Fruit fly (Drosophila melanogaster) whole organism, embryonic: ENCODE data around the gene CG1575.

Experiments
- Abd-B ChIP-seq: fragments of 200-800 bp; sonication (Bioruptor generic); optimal IDR thresholded peaks from 2 replicates; lab custom pipeline; 2018; ENCODE audit warnings: missing biosample characterization, mild to moderate bottlenecking, missing genetic modification characterization, moderate library complexity
- Atf6 ChIP-seq: fragments of 200-800 bp; sonication (Bioruptor generic); IDR thresholded peaks from 2 replicates; pipeline ENCODE4 v1.3.6; 2022; ENCODE audit warnings: missing biosample characterization, missing genetic modification characterization
- CG10366 ChIP-seq: fragments of 200-800 bp; sonication (Bioruptor generic); IDR thresholded peaks from 2 replicates; pipeline ENCODE4 v1.3.6; 2022; ENCODE audit warnings: missing biosample characterization, missing genetic modification characterization
- CG11456 ChIP-seq: fragments of 200-800 bp; sonication (Bioruptor generic); IDR thresholded peaks from 3 replicates; pipeline ENCODE4 v1.3.6; 2022; ENCODE audit warnings: missing biosample characterization, missing genetic modification characterization
- CG12219 ChIP-seq: fragments of 200-800 bp; sonication (Bioruptor generic); optimal IDR thresholded peaks from 3 replicates; lab custom pipeline; 2018; ENCODE audit warnings: missing biosample characterization, mild to moderate bottlenecking, missing genetic modification characterization
- CG12659 ChIP-seq: fragments of 200-800 bp; sonication (Bioruptor generic); optimal IDR thresholded peaks from 3 replicates; lab custom pipeline; 2017; ENCODE audit warnings: mild to moderate bottlenecking, missing biosample characterization, missing genetic modification reagents, missing genetic modification characterization
- CG15269 ChIP-seq: fragments of 200-800 bp; sonication (Bioruptor generic); optimal IDR thresholded peaks from 2 replicates; lab custom pipeline; 2018; ENCODE audit warnings: missing biosample characterization, mild to moderate bottlenecking, missing genetic modification characterization, moderate library complexity
- CG1603 ChIP-seq: fragments of 200-800 bp; sonication (Bioruptor generic); optimal IDR thresholded peaks from 2 replicates; lab custom pipeline; 2019; ENCODE audit warnings: missing biosample characterization, mild to moderate bottlenecking, missing genetic modification characterization, moderate library complexity
- CG2202 ChIP-seq: fragments of 200-800 bp; sonication (Bioruptor generic); optimal IDR thresholded peaks from 2 replicates; lab custom pipeline; 2018; ENCODE audit warnings: missing biosample characterization, mild to moderate bottlenecking, missing genetic modification characterization
- CG3281 ChIP-seq: fragments of 200-800 bp; sonication (Bioruptor generic); optimal IDR thresholded peaks from 3 replicates; lab custom pipeline; 2017; ENCODE audit warnings: missing biosample characterization, mild to moderate bottlenecking, missing genetic modification characterization
- CG6813 ChIP-seq: fragments of 200-800 bp; sonication (Bioruptor generic); optimal IDR thresholded peaks from 2 replicates; lab custom pipeline; 2017; ENCODE audit warnings: missing biosample characterization, missing genetic modification characterization, mild to moderate bottlenecking, moderate library complexity, missing genetic modification reagents
- CG7839 ChIP-seq: fragments of 200-800 bp; sonication (Bioruptor generic); optimal IDR thresholded peaks from 3 replicates; lab custom pipeline; 2018; ENCODE audit warnings: missing biosample characterization, mild to moderate bottlenecking, missing genetic modification characterization, moderate library complexity
- CG8388 ChIP-seq: fragments of 200-800 bp; sonication (Bioruptor generic); optimal IDR thresholded peaks from 2 replicates; lab custom pipeline; 2019; ENCODE audit warnings: missing biosample characterization, mild to moderate bottlenecking, missing genetic modification characterization, moderate library complexity
- CG9797 ChIP-seq: fragments of 200-800 bp; sonication (Bioruptor generic); optimal IDR thresholded peaks from 3 replicates; lab custom pipeline; 2018; ENCODE audit warnings: missing biosample characterization, mild to moderate bottlenecking, missing genetic modification characterization
- CG9876 ChIP-seq: fragments of 200-800 bp; sonication (Bioruptor generic); optimal IDR thresholded peaks from 2 replicates; lab custom pipeline; 2016; ENCODE audit warnings: missing biosample characterization, missing genetic modification characterization
- Camta ChIP-seq: fragments of 200-800 bp; sonication (Bioruptor generic); optimal IDR thresholded peaks from 2 replicates; lab custom pipeline; 2016; ENCODE audit warnings: missing biosample characterization, missing genetic modification characterization
- CkIIα-i1 ChIP-seq: fragments of 200-800 bp; sonication (Bioruptor generic); IDR thresholded peaks from 2 replicates; pipeline ENCODE4 v1.3.6; 2022; ENCODE audit warnings: missing biosample characterization, missing genetic modification characterization
- Ets65A ChIP-seq: fragments of 200-800 bp; sonication (Bioruptor generic); peaks from one replicate; lab custom pipeline; 2016; ENCODE audit warnings: missing biosample characterization, missing genetic modification characterization
- Fer3 ChIP-seq: fragments of 200-800 bp; sonication (Bioruptor generic); optimal IDR thresholded peaks from 2 replicates; lab custom pipeline; 2018; ENCODE audit warnings: missing biosample characterization, mild to moderate bottlenecking, missing genetic modification characterization, moderate library complexity
- H15 ChIP-seq: fragments of 200-800 bp; sonication (Bioruptor generic); IDR thresholded peaks from 3 replicates; pipeline ENCODE4 v1.3.6; 2022; ENCODE audit warnings: missing biosample characterization, missing genetic modification characterization
- HLH3B ChIP-seq: fragments of 200-800 bp; sonication (Bioruptor generic); IDR thresholded peaks from 2 replicates; pipeline ENCODE4 v1.3.6; 2022; ENCODE audit warnings: missing biosample characterization, missing genetic modification characterization
- Lpt ChIP-seq: fragments of >200 bp; optimal IDR thresholded peaks from 2 replicates; lab custom pipeline; 2018; ENCODE audit warnings: missing biosample characterization, missing genetic modification characterization
- MBD-R2 ChIP-seq: fragments of 200-800 bp; sonication (Bioruptor generic); IDR thresholded peaks from 2 replicates; pipeline ENCODE4 v1.3.6; 2022; ENCODE audit warnings: missing biosample characterization, missing genetic modification characterization
- Mes4 ChIP-seq: fragments of 200-800 bp; sonication (Bioruptor generic); optimal IDR thresholded peaks from 2 replicates; lab custom pipeline; 2016; ENCODE audit warnings: missing biosample characterization, missing genetic modification characterization
- NFAT ChIP-seq: fragments of 200-800 bp; sonication (Bioruptor generic); IDR thresholded peaks from 2 replicates; pipeline ENCODE4 v1.3.6; 2022; ENCODE audit warnings: missing biosample characterization, missing genetic modification characterization
- Rfx ChIP-seq: fragments of 200-800 bp; sonication (Bioruptor generic); IDR thresholded peaks from 2 replicates; pipeline ENCODE4 v1.3.6; 2022; ENCODE audit warnings: missing biosample characterization, missing genetic modification characterization
- Rx ChIP-seq: fragments of 200-800 bp; sonication (Bioruptor generic); IDR thresholded peaks from 2 replicates; pipeline ENCODE4 v1.3.6; 2022; ENCODE audit warnings: missing biosample characterization, missing genetic modification characterization
- Six4 ChIP-seq: fragments of 200-800 bp; sonication (Bioruptor generic); optimal IDR thresholded peaks from 2 replicates; lab custom pipeline; 2016; ENCODE audit warnings: missing biosample characterization, missing genetic modification characterization
- Sry-δ ChIP-seq: fragments of 200-800 bp; sonication (Bioruptor generic); optimal IDR thresholded peaks from 2 replicates; lab custom pipeline; 2016; ENCODE audit warnings: missing biosample characterization, missing genetic modification characterization
- Stat92E ChIP-seq, 3 experiments: fragments of >200 bp in 2 of 3; fragments of 200-800 bp in 1 of 3; sonication (Bioruptor generic) in 1 of 3; optimal IDR thresholded peaks; 2 replicates each; lab custom pipeline; 2017 to 2019; ENCODE audit warnings: missing biosample characterization in 3 of 3, missing genetic modification characterization in 3 of 3, mild to moderate bottlenecking in 1 of 3, moderate library complexity in 1 of 3
- ab ChIP-seq: fragments of 200-800 bp; sonication (Bioruptor generic); optimal IDR thresholded peaks from 2 replicates; lab custom pipeline; 2016; ENCODE audit warnings: missing biosample characterization, missing genetic modification characterization
- ap ChIP-seq: fragments of 200-800 bp; sonication (Bioruptor generic); IDR thresholded peaks from 2 replicates; pipeline ENCODE4 v1.3.6; 2022; ENCODE audit warnings: missing biosample characterization, missing genetic modification characterization
- ara ChIP-seq: fragments of 200-800 bp; sonication (Bioruptor generic); IDR thresholded peaks from 2 replicates; pipeline ENCODE4 v1.3.6; 2022; ENCODE audit warnings: missing biosample characterization, missing genetic modification characterization
- bsh ChIP-seq, 2 experiments: fragments of 200-800 bp; sonication (Bioruptor generic); optimal IDR thresholded peaks; 2 replicates each; lab custom pipeline; 2017 to 2018; ENCODE audit warnings: mild to moderate bottlenecking in 2 of 2, missing biosample characterization in 2 of 2, missing genetic modification characterization in 2 of 2, moderate library complexity in 1 of 2
- da ChIP-seq: fragments of 200-800 bp; sonication (Bioruptor generic); optimal IDR thresholded peaks from 2 replicates; lab custom pipeline; 2016; ENCODE audit warnings: missing biosample characterization, missing genetic modification characterization
- dysf ChIP-seq: fragments of 200-800 bp; sonication (Bioruptor generic); IDR thresholded peaks from 3 replicates; pipeline ENCODE4 v1.3.6; 2022; ENCODE audit warnings: missing biosample characterization, missing genetic modification characterization
- fd3F ChIP-seq: fragments of 200-800 bp; sonication (Bioruptor generic); optimal IDR thresholded peaks from 2 replicates; lab custom pipeline; 2018; ENCODE audit warnings: missing biosample characterization, mild to moderate bottlenecking, missing genetic modification characterization, moderate library complexity
- gce ChIP-seq: fragments of 200-800 bp; sonication (Bioruptor generic); IDR thresholded peaks from 3 replicates; pipeline ENCODE4 v1.3.6; 2022; ENCODE audit warnings: missing biosample characterization, missing genetic modification characterization
- h ChIP-seq: fragments of >200 bp; optimal IDR thresholded peaks from 2 replicates; lab custom pipeline; 2017
- ham ChIP-seq: fragments of 200-800 bp; sonication (Bioruptor generic); IDR thresholded peaks from 2 replicates; pipeline ENCODE4 v1.3.6; 2022; ENCODE audit warnings: missing biosample characterization, missing genetic modification characterization
- lola ChIP-seq, 3 experiments: fragments of >200 bp in 2 of 3; fragments of 200-800 bp in 1 of 3; sonication (Bioruptor generic) in 1 of 3; optimal IDR thresholded peaks; 2 replicates each; lab custom pipeline; 2017 to 2019; ENCODE audit warnings: missing biosample characterization in 3 of 3, missing genetic modification characterization in 3 of 3, mild to moderate bottlenecking in 1 of 3, moderate library complexity in 1 of 3
- nmo ChIP-seq: fragments of 200-800 bp; sonication (Bioruptor generic); optimal IDR thresholded peaks from 2 replicates; lab custom pipeline; 2018; ENCODE audit warnings: missing biosample characterization, mild to moderate bottlenecking, missing genetic modification characterization, moderate library complexity
- oc ChIP-seq: fragments of 200-800 bp; sonication (Bioruptor generic); optimal IDR thresholded peaks from 2 replicates; lab custom pipeline; 2018; ENCODE audit warnings: missing biosample characterization, mild to moderate bottlenecking, missing genetic modification characterization, moderate library complexity
- peb ChIP-seq: fragments of 200-800 bp; sonication (Bioruptor generic); IDR thresholded peaks from 2 replicates; pipeline ENCODE4 v1.3.6; 2022; ENCODE audit warnings: missing biosample characterization, missing genetic modification characterization
- pho ChIP-seq: fragments of 200-800 bp; sonication (Bioruptor generic); optimal IDR thresholded peaks from 2 replicates; lab custom pipeline; 2016; ENCODE audit warnings: missing biosample characterization, missing genetic modification characterization
- rib ChIP-seq: fragments of 200-800 bp; sonication (Bioruptor generic); IDR thresholded peaks from 2 replicates; pipeline ENCODE4 v1.3.6; 2022; ENCODE audit warnings: missing biosample characterization, missing genetic modification characterization
- sima ChIP-seq: fragments of 200-800 bp; sonication (Bioruptor generic); optimal IDR thresholded peaks from 2 replicates; lab custom pipeline; 2016; ENCODE audit warnings: missing biosample characterization, missing genetic modification characterization
- so ChIP-seq: fragments of 200-800 bp; sonication (Bioruptor generic); IDR thresholded peaks from 3 replicates; pipeline ENCODE4 v1.3.6; 2022; ENCODE audit warnings: missing biosample characterization, missing genetic modification characterization
- stwl ChIP-seq: fragments of 200-800 bp; sonication (Bioruptor generic); optimal IDR thresholded peaks from 3 replicates; lab custom pipeline; 2018; ENCODE audit warnings: missing biosample characterization, mild to moderate bottlenecking, missing genetic modification characterization, moderate library complexity
- tx ChIP-seq: fragments of 200-800 bp; sonication (Bioruptor generic); optimal IDR thresholded peaks from 2 replicates; lab custom pipeline; 2016; ENCODE audit warnings: missing biosample characterization, missing genetic modification characterization
- wdn ChIP-seq: fragments of 200-800 bp; sonication (Bioruptor generic); IDR thresholded peaks from 2 replicates; pipeline ENCODE4 v1.3.6; 2022; ENCODE audit warnings: missing biosample characterization, missing genetic modification characterization

The CG1575 gene

DNA sequence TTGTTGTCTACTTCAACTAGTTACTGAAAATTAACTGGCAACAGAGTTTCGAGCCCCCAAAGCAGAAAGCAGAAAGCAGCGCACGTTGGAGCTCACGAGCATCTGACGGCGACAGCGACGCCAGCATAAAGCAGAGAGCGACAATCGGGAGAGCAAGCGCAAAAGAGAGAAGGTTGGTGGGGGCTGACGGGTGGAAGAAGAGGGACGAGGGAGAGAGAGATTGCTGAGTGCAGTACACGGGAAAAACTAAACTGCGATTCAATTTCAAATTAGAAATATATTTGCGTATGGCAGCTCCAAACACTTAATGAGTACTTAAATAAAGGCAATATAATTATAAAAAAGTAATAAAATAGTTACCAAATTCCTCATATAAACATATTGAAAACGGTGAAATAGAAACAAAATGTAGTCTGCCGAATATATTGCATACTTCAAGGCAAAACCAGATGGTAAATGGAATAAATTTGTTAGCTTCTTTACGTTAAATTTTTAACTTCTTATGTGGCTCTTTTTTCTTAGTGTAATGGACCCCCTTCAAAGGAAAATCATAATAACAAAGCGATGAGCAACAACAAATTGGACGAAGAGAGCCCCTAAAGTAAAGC, 24.6 kb upstream of the CG1575 start (continued):
- TF ChIP-seq Six4 (GFP tag; lab: Kevin White, UChicago) (peak; percentile 90), CG12659 (GFP tag; lab: Kevin White, UChicago) (peak; percentile 98), CG15269 (tag; lab: Kevin White, UChicago) (peak; percentile 97), CG6813 (GFP tag; lab: Kevin White, UChicago) (peak; percentile 92), wdn (GFP tag; lab: Robert Waterston, UW) (peak; percentile 83), Atf6 (GFP tag; lab: Robert Waterston, UW) (peak; percentile 95), ap (GFP tag; lab: Robert Waterston, UW) (peak; percentile 86), Rfx (GFP tag; lab: Robert Waterston, UW) (peak; percentile 94), tx (GFP tag; lab: Kevin White, UChicago) (peak; percentile 57), stwl (tag; lab: Kevin White, UChicago) (peak; percentile 7), CkIIα-i1 (GFP tag; lab: Robert Waterston, UW) (peak; percentile 51; the same call in 1 of the 2 replicates), MBD-R2 (GFP tag; lab: Robert Waterston, UW) (peak; percentile 74), Rx (peak; percentile 84), nmo (GFP tag; lab: Kevin White, UChicago) (peak; percentile 97), CG3281 (GFP tag; lab: Kevin White, UChicago) (peak; percentile 95), CG9797 (GFP tag; lab: Kevin White, UChicago) (peak; percentile 28), Sry-δ (GFP tag; lab: Kevin White, UChicago) (peak; percentile 21), CG7839 (tag; lab: Kevin White, UChicago) (peak; percentile 97), NFAT (GFP tag; lab: Robert Waterston, UW) (peak; percentile 75), CG10366 (GFP tag; lab: Robert Waterston, UW) (peak; percentile 90), Abd-B (GFP tag; lab: Kevin White, UChicago) (peak; percentile 92), fd3F (GFP tag; lab: Kevin White, UChicago) (peak; percentile 93), CG8388 (GFP tag; lab: Kevin White, UChicago) (peak; percentile 91), Fer3 (tag; lab: Kevin White, UChicago) (peak; percentile 95), h (lab: Kevin White, UChicago) (no peak), oc (tag; lab: Kevin White, UChicago) (peak; percentile 92), pho (GFP tag; lab: Kevin White, UChicago) (peak; percentile 80), ara (peak; percentile 85), dysf (GFP tag; lab: Robert Waterston, UW) (peak; percentile 96), CG2202 (tag; lab: Kevin White, UChicago) (peak; percentile 81), Mes4 (peak; percentile 57), ham (GFP tag; lab: Robert Waterston, UW) (0 out of 2 replicates have a peak, but pooled peaks have one; percentile 56), Camta (GFP tag; lab: Kevin White, UChicago) (peak; percentile 88), peb (peak; percentile 90), CG9876 (peak; percentile 25), CG1603 (peak; percentile 64), gce (GFP tag; lab: Robert Waterston, UW) (peak; percentile 83; the same call in 2 of the 3 replicates), so (peak; percentile 94), ab (peak; percentile 56), Lpt (GFP tag; lab: Kevin White, UChicago) (no peak), HLH3B (GFP tag; lab: Robert Waterston, UW) (peak; percentile 89), bsh (GFP tag; optimal IDR thresholded peaks at IDR 0.05; lab: Kevin White, UChicago) (peak; percentile 89 to 96), CG12219 (GFP tag; lab: Kevin White, UChicago) (peak; percentile 89), CG11456 (peak; percentile 88), lola (GFP tag; optimal IDR thresholded peaks at IDR 0.05; lab: Kevin White, UChicago) (peak in 1 of 3 experiments; percentile 90), rib (GFP tag; lab: Robert Waterston, UW) (peak; percentile 70), Ets65A (peak; percentile 69), sima (GFP tag; lab: Kevin White, UChicago) (no peak), Stat92E (GFP tag; optimal IDR thresholded peaks at IDR 0.05; lab: Kevin White, UChicago) (peak in 1 of 3 experiments; percentile 90), da (peak; percentile 33), H15 (GFP tag; lab: Robert Waterston, UW) (peak; percentile 90)
